Fruit fly (Drosophila melanogaster): ENCODE measurements around the gene SP1029.

Gene SP1029

dm6 chr3R:29219948-29220347 is 30.3 kb downstream of the SP1029 start, which contains the start of gene eEF1gamma (continued):
- peak; percentile 91 for TF ChIP-seq Oaz (GFP tag; IDR thresholded peaks at IDR 0.05)
- TF ChIP-seq cg (GFP tag; optimal IDR thresholded peaks at IDR 0.05), result no peak
- peak; percentile 93 for TF ChIP-seq chn (GFP tag; optimal IDR thresholded peaks at IDR 0.05)
- peak; percentile 95 for TF ChIP-seq HLH4C (GFP tag; IDR thresholded peaks at IDR 0.05; ENCODE audit: partially characterized antibody)
- TF ChIP-seq zfh1 (GFP tag; IDR thresholded peaks at IDR 0.05), result peak; percentile 97
- peak; percentile 91 for TF ChIP-seq CG7839 (tag; optimal IDR thresholded peaks at IDR 0.05)
- TF ChIP-seq CG17359 (tag; optimal IDR thresholded peaks at IDR 0.05), result peak; percentile 92
- TF ChIP-seq GATAe (GFP tag; conservative IDR thresholded peaks at IDR 0.05), result peak; percentile 88
- peak; percentile 95 for TF ChIP-seq nom (GFP tag; optimal IDR thresholded peaks at IDR 0.05)
- TF ChIP-seq ewg (GFP tag; optimal IDR thresholded peaks at IDR 0.05), result peak; percentile 91
- peak; percentile 97 for TF ChIP-seq CG11398 (GFP tag; optimal IDR thresholded peaks at IDR 0.05)
- peak; percentile 87 for TF ChIP-seq pum (GFP tag; optimal IDR thresholded peaks at IDR 0.05)
- peak; percentile 98 for TF ChIP-seq CG12659 (GFP tag; optimal IDR thresholded peaks at IDR 0.05)
- peak; percentile 90 for TF ChIP-seq fu2 (GFP tag; optimal IDR thresholded peaks at IDR 0.05)
- TF ChIP-seq ac (GFP tag; optimal IDR thresholded peaks at IDR 0.05), result peak; percentile 92
- peak; percentile 94 for TF ChIP-seq knrl (GFP tag; IDR thresholded peaks at IDR 0.05; ENCODE audit: partially characterized antibody)
- peak; percentile 77 for TF ChIP-seq psq (GFP tag; optimal IDR thresholded peaks at IDR 0.05)
- peak; percentile 92 for TF ChIP-seq inv (GFP tag; IDR thresholded peaks at IDR 0.05; ENCODE audit: partially characterized antibody)
- TF ChIP-seq shn (GFP tag; optimal IDR thresholded peaks at IDR 0.05), result peak; percentile 92
- peak; percentile 92 for TF ChIP-seq CG8359 (GFP tag; optimal IDR thresholded peaks at IDR 0.05; ENCODE audit: borderline replicate concordance)
- peak; percentile 97 for TF ChIP-seq sens-2 (GFP tag; IDR thresholded peaks at IDR 0.05)
- TF ChIP-seq row (GFP tag; IDR thresholded peaks at IDR 0.05), result peak; percentile 79
- peak; percentile 90 to 95 for TF ChIP-seq Hr51 (GFP tag; optimal IDR thresholded peaks at IDR 0.05)
- peak; percentile 64; the same call in 1 of the 2 replicates for TF ChIP-seq Lim3 (GFP tag; IDR thresholded peaks at IDR 0.05)
- TF ChIP-seq CG1603 (tag; optimal IDR thresholded peaks at IDR 0.05), result peak; percentile 95
- no peak for TF ChIP-seq corto (GFP tag; optimal IDR thresholded peaks at IDR 0.05)
- peak; percentile 98 for TF ChIP-seq CG9727 (GFP tag; optimal IDR thresholded peaks at IDR 0.05)
- TF ChIP-seq HLHmδ (GFP tag; optimal IDR thresholded peaks at IDR 0.05), result peak; percentile 99
- peak; percentile 95 for TF ChIP-seq CG6175 (GFP tag; IDR thresholded peaks at IDR 0.05)
- TF ChIP-seq gce (GFP tag; IDR thresholded peaks at IDR 0.05), result peak; percentile 97
- peak; percentile 93 for TF ChIP-seq NC2α (GFP tag; optimal IDR thresholded peaks at IDR 0.05)
- TF ChIP-seq ap (GFP tag; IDR thresholded peaks at IDR 0.05), result peak; percentile 94
- TF ChIP-seq pita (GFP tag; optimal IDR thresholded peaks at IDR 0.05), result no peak
- TF ChIP-seq CG6791 (GFP tag; IDR thresholded peaks at IDR 0.05; ENCODE audit: partially characterized antibody), result peak; percentile 96
- TF ChIP-seq Fer3 (tag; optimal IDR thresholded peaks at IDR 0.05), result peak; percentile 95
- TF ChIP-seq dmrt11E (tag; optimal IDR thresholded peaks at IDR 0.05), result peak; percentile 91
- TF ChIP-seq Sox100B (GFP tag; optimal IDR thresholded peaks at IDR 0.05), result peak; percentile 96
- TF ChIP-seq tup (GFP tag; optimal IDR thresholded peaks at IDR 0.05), result peak; percentile 85
- peak; percentile 68 for TF ChIP-seq ab (GFP tag; optimal IDR thresholded peaks at IDR 0.05)
- TF ChIP-seq sob (GFP tag; IDR thresholded peaks at IDR 0.05), result peak; percentile 97
- peak; percentile 94 for TF ChIP-seq Hsf (GFP tag; optimal IDR thresholded peaks at IDR 0.05)
- peak; percentile 84 for TF ChIP-seq pfk (GFP tag; optimal IDR thresholded peaks at IDR 0.05)
- peak; percentile 94 for TF ChIP-seq gsb (GFP tag; IDR thresholded peaks at IDR 0.05)
- TF ChIP-seq CG12104 (GFP tag; optimal IDR thresholded peaks at IDR 0.05), result peak; percentile 97
- TF ChIP-seq CG6683 (GFP tag; optimal IDR thresholded peaks at IDR 0.05), result peak; percentile 91
- peak; percentile 89 for TF ChIP-seq dmrt99B (tag; optimal IDR thresholded peaks at IDR 0.05)
- TF ChIP-seq NfI (GFP tag; optimal IDR thresholded peaks at IDR 0.05), result peak; percentile 98
- TF ChIP-seq D19A (tag; optimal IDR thresholded peaks at IDR 0.05), result peak; percentile 70
- TF ChIP-seq rib (GFP tag; IDR thresholded peaks at IDR 0.05), result peak; percentile 89
- peak; percentile 80 for TF ChIP-seq Chrac-16 (GFP tag; optimal IDR thresholded peaks at IDR 0.05)
